Fruit fly (Drosophila melanogaster): ENCODE results near the gene CG15824.
A peak's percentile ranks its signal among the peaks of the same experiment; 100 is the strongest.

- TF ChIP-seq Dll (optimal IDR thresholded peaks at IDR 0.05) = no peak
- no peak for TF ChIP-seq CG8478 (optimal IDR thresholded peaks at IDR 0.05)
- no peak for TF ChIP-seq psq (optimal IDR thresholded peaks at IDR 0.05)
- TF ChIP-seq usp (GFP tag; optimal IDR thresholded peaks at IDR 0.05) = no peak
- peak; percentile 56 for TF ChIP-seq pan (optimal IDR thresholded peaks at IDR 0.05)
Observed at dm6 chr2L:837989-838388, 47.0 kb downstream of the CG15824 start.
